In genomic region chrV:9513590-9513989, ce11 we compare ENCODE assay signal across 6 worm cellular contexts.
TF ChIP-seq lines count a peak whose summit lies in the region.

Gene eif-2Bdelta, plus strand, starts transcription at chrV:9513824.

TF ChIP-seq in whole organism, L1 larva, 84 proteins besides CTCF, POLR2A, EP300 and RAD21 (continues in another document):
- TF ChIP-seq unc-62 (GFP tag; optimal IDR thresholded peaks at IDR 0.05; lab: Kevin White, UChicago) (no peak), nhr-85 (tag; lab: Kevin White, UChicago) (peak; percentile 80), efl-3 (GFP tag; optimal IDR thresholded peaks at IDR 0.05; lab: Kevin White, UChicago) (no peak), efl-1 (optimal IDR thresholded peaks at IDR 0.05; lab: Kevin White, UChicago) (peak; percentile 51 to 73), efl-1 (GFP tag; optimal IDR thresholded peaks at IDR 0.05 in 1 of 2; lab: Kevin White, UChicago) (peak; percentile 68 to 96), hpl-2 (GFP tag; optimal IDR thresholded peaks at IDR 0.05; lab: Kevin White, UChicago) (no peak), nhr-47 (tag; optimal IDR thresholded peaks at IDR 0.05; lab: Kevin White, UChicago) (peak; percentile 79), sup-37 (GFP tag; optimal IDR thresholded peaks at IDR 0.05; lab: Kevin White, UChicago) (no peak), dsc-1 (tag; optimal IDR thresholded peaks at IDR 0.05; lab: Kevin White, UChicago) (peak; percentile 78), ets-5 (GFP tag; IDR thresholded peaks at IDR 0.05; lab: Robert Waterston, UW) (no peak), lin-35 (GFP tag; optimal IDR thresholded peaks at IDR 0.05; lab: Kevin White, UChicago) (peak; percentile 49 to 76), swsn-7 (tag; optimal IDR thresholded peaks at IDR 0.05; lab: Kevin White, UChicago) (peak; percentile 76), C04F5.9 (tag; optimal IDR thresholded peaks at IDR 0.05; lab: Kevin White, UChicago) (peak; percentile 15), alr-1 (tag; optimal IDR thresholded peaks at IDR 0.05; lab: Kevin White, UChicago; ENCODE audit: borderline replicate concordance) (no peak), vab-15 (tag; optimal IDR thresholded peaks at IDR 0.05; lab: Kevin White, UChicago) (no peak)

TF ChIP-seq in whole organism, L2 larva, 48 proteins besides CTCF, POLR2A, EP300 and RAD21:
- TF ChIP-seq gmeb-1 (tag; optimal IDR thresholded peaks at IDR 0.05; lab: Kevin White, UChicago), result peak; percentile 73
- peak; percentile 39 for TF ChIP-seq nhr-25 (tag; optimal IDR thresholded peaks at IDR 0.05; lab: Kevin White, UChicago)
- no peak for TF ChIP-seq ztf-11 (tag; optimal IDR thresholded peaks at IDR 0.05; lab: Kevin White, UChicago)
- peak; percentile 38 for TF ChIP-seq F13H6.1 (tag; optimal IDR thresholded peaks at IDR 0.05; lab: Kevin White, UChicago)
- TF ChIP-seq C34F6.9 (tag; optimal IDR thresholded peaks at IDR 0.05; lab: Kevin White, UChicago), result peak; percentile 82
- no peak for TF ChIP-seq ztf-4 (tag; optimal IDR thresholded peaks at IDR 0.05; lab: Kevin White, UChicago)
- TF ChIP-seq elt-3 (tag; optimal IDR thresholded peaks at IDR 0.05; lab: Kevin White, UChicago), result no peak
- peak; percentile 10 for TF ChIP-seq crh-2 (tag; optimal IDR thresholded peaks at IDR 0.05; lab: Kevin White, UChicago)
- peak; percentile 51 for TF ChIP-seq snpc-4 (tag; optimal IDR thresholded peaks at IDR 0.05; lab: Kevin White, UChicago)
- TF ChIP-seq lsy-2 (tag; optimal IDR thresholded peaks at IDR 0.05; lab: Kevin White, UChicago), result peak; percentile 68 to 80
- TF ChIP-seq sma-9 (GFP tag; optimal IDR thresholded peaks at IDR 0.05; lab: Kevin White, UChicago), result peak; percentile 74
- no peak for TF ChIP-seq sma-9 (tag; optimal IDR thresholded peaks at IDR 0.05; lab: Kevin White, UChicago)
- no peak for TF ChIP-seq nhr-23 (tag; optimal IDR thresholded peaks at IDR 0.05; lab: Kevin White, UChicago)
- peak; percentile 58 for TF ChIP-seq mab-5 (tag; optimal IDR thresholded peaks at IDR 0.05; lab: Kevin White, UChicago)
- TF ChIP-seq sma-3 (GFP tag; optimal IDR thresholded peaks at IDR 0.05; lab: Kevin White, UChicago), result peak; percentile 46

TF ChIP-seq in whole organism, L3 larva, 47 proteins besides CTCF, POLR2A, EP300 and RAD21:
- TF ChIP-seq pha-4 (tag; optimal IDR thresholded peaks at IDR 0.05; lab: Kevin White, UChicago) (peak; percentile 73), hmg-11 (tag; optimal IDR thresholded peaks at IDR 0.05; lab: Kevin White, UChicago) (peak; percentile 28), lsy-12 (tag; optimal IDR thresholded peaks at IDR 0.05; lab: Kevin White, UChicago) (no peak), fkh-10 (GFP tag; optimal IDR thresholded peaks at IDR 0.05; lab: Kevin White, UChicago) (peak; percentile 23), lin-15B (tag; optimal IDR thresholded peaks at IDR 0.05; lab: Kevin White, UChicago) (peak; percentile 30), nhr-23 (tag; optimal IDR thresholded peaks at IDR 0.05; lab: Kevin White, UChicago) (peak; percentile 20), aly-2 (tag; optimal IDR thresholded peaks at IDR 0.05; lab: Kevin White, UChicago) (no peak), nfya-1 (tag; optimal IDR thresholded peaks at IDR 0.05; lab: Kevin White, UChicago; ENCODE audit: insufficient read depth) (peak; percentile 45), R02D3.7 (tag; optimal IDR thresholded peaks at IDR 0.05; lab: Kevin White, UChicago) (no peak), elt-2 (tag; optimal IDR thresholded peaks at IDR 0.05; lab: Kevin White, UChicago) (peak; percentile 7), jun-1 (tag; optimal IDR thresholded peaks at IDR 0.05; lab: Kevin White, UChicago) (peak; percentile 14), snpc-4 (tag; optimal IDR thresholded peaks at IDR 0.05; lab: Kevin White, UChicago) (peak; percentile 46)

TF ChIP-seq in whole organism, L4 larva, 104 proteins besides CTCF, POLR2A, EP300 and RAD21 (continues in another document):
- TF ChIP-seq zip-2 (tag; optimal IDR thresholded peaks at IDR 0.05; lab: Kevin White, UChicago) (no peak), ztf-7 (tag; optimal IDR thresholded peaks at IDR 0.05; lab: Kevin White, UChicago) (peak; percentile 23), rbr-2 (tag; optimal IDR thresholded peaks at IDR 0.05; lab: Kevin White, UChicago) (peak; percentile 45), nhr-102 (tag; optimal IDR thresholded peaks at IDR 0.05; lab: Kevin White, UChicago) (peak; percentile 49), dpl-1 (GFP tag; optimal IDR thresholded peaks at IDR 0.05; lab: Kevin White, UChicago) (peak; percentile 69), mes-2 (tag; optimal IDR thresholded peaks at IDR 0.05; lab: Kevin White, UChicago; ENCODE audit: poor library complexity, severe bottlenecking) (peak; percentile 60), attf-4 (tag; optimal IDR thresholded peaks at IDR 0.05; lab: Kevin White, UChicago) (no peak), skn-1 (tag; optimal IDR thresholded peaks at IDR 0.05; lab: Kevin White, UChicago) (no peak), dve-1 (tag; optimal IDR thresholded peaks at IDR 0.05; lab: Kevin White, UChicago; ENCODE audit: insufficient read depth) (peak; percentile 47), pqm-1 (tag; optimal IDR thresholded peaks at IDR 0.05; lab: Kevin White, UChicago) (no peak), arid-1 (GFP tag; conservative IDR thresholded peaks at IDR 0.05; lab: Robert Waterston, UW) (0 out of 2 replicates have a peak, but pooled peaks have one; percentile 10), lsy-2 (tag; optimal IDR thresholded peaks at IDR 0.05; lab: Kevin White, UChicago) (peak in 1 of 2 experiments; percentile 66), mep-1 (tag; optimal IDR thresholded peaks at IDR 0.05; lab: Kevin White, UChicago) (peak; percentile 36), duxl-1 (tag; optimal IDR thresholded peaks at IDR 0.05; lab: Kevin White, UChicago; ENCODE audit: poor library complexity) (peak; percentile 7), dmd-6 (GFP tag; IDR thresholded peaks at IDR 0.05; lab: Robert Waterston, UW) (peak; percentile 38; the same call in 1 of the 2 replicates), hlh-30 (tag; optimal IDR thresholded peaks at IDR 0.05; lab: Kevin White, UChicago; ENCODE audit: insufficient read depth) (peak; percentile 10)

TF ChIP-seq in whole organism, mixed stage, embryonic, 35 proteins besides CTCF, POLR2A, EP300 and RAD21:
- TF ChIP-seq mep-1 (tag; optimal IDR thresholded peaks at IDR 0.05; lab: Kevin White, UChicago) (peak; percentile 48), nhr-2 (tag; optimal IDR thresholded peaks at IDR 0.05; lab: Kevin White, UChicago) (no peak)

TF ChIP-seq in whole organism, young adult, 124 proteins besides CTCF, POLR2A, EP300 and RAD21:
- TF ChIP-seq lin-54 (GFP tag; optimal IDR thresholded peaks at IDR 0.05; lab: Kevin White, UChicago) (peak; percentile 59), dpl-1 (GFP tag; optimal IDR thresholded peaks at IDR 0.05; lab: Kevin White, UChicago) (no peak), zfh-2 (GFP tag; conservative IDR thresholded peaks at IDR 0.05; lab: Robert Waterston, UW) (no peak), cebp-2 (GFP tag; IDR thresholded peaks at IDR 0.05; lab: Robert Waterston, UW) (no peak), dox-1 (GFP tag; IDR thresholded peaks at IDR 0.05; lab: Robert Waterston, UW) (peak; percentile 49; the same call in 1 of the 2 replicates), pbrm-1 (GFP tag; IDR thresholded peaks at IDR 0.05; lab: Robert Waterston, UW) (0 out of 2 replicates have a peak, but pooled peaks have one; percentile 28), mel-28 (tag; optimal IDR thresholded peaks at IDR 0.05; lab: Kevin White, UChicago; ENCODE audit: borderline replicate concordance) (no peak), ztf-18 (tag; optimal IDR thresholded peaks at IDR 0.05; lab: Kevin White, UChicago) (peak; percentile 93), K12H6.12 (tag; optimal IDR thresholded peaks at IDR 0.05; lab: Kevin White, UChicago) (no peak), ama-1 (optimal IDR thresholded peaks at IDR 0.05; lab: Kevin White, UChicago) (no peak), ama-1 (GFP tag; optimal IDR thresholded peaks at IDR 0.05; lab: Kevin White, UChicago) (no peak), F55B11.4 (tag; optimal IDR thresholded peaks at IDR 0.05; lab: Kevin White, UChicago; ENCODE audit: borderline replicate concordance, insufficient read depth) (no peak), madf-6 (GFP tag; IDR thresholded peaks at IDR 0.05; lab: Robert Waterston, UW) (peak; percentile 48; the same call in 1 of the 2 replicates), lin-35 (GFP tag; optimal IDR thresholded peaks at IDR 0.05; lab: Kevin White, UChicago) (peak in 1 of 3 experiments; percentile 70), F52B5.7 (tag; optimal IDR thresholded peaks at IDR 0.05; lab: Kevin White, UChicago) (no peak), C17E4.6 (GFP tag; IDR thresholded peaks at IDR 0.05; lab: Robert Waterston, UW) (no peak), K11D2.4 (GFP tag; IDR thresholded peaks at IDR 0.05; lab: Robert Waterston, UW) (no peak), F57C9.4 (tag; optimal IDR thresholded peaks at IDR 0.05; lab: Kevin White, UChicago) (no peak), lin-40 (tag; optimal IDR thresholded peaks at IDR 0.05; lab: Kevin White, UChicago) (peak; percentile 62), T26A5.8 (tag; optimal IDR thresholded peaks at IDR 0.05; lab: Kevin White, UChicago) (no peak), cebp-1 (GFP tag; IDR thresholded peaks at IDR 0.05; lab: Robert Waterston, UW) (no peak), cebp-1 (tag; optimal IDR thresholded peaks at IDR 0.05; lab: Kevin White, UChicago) (peak; percentile 53), snpc-4 (GFP tag; optimal IDR thresholded peaks at IDR 0.05; lab: Kevin White, UChicago) (peak; percentile 15), snpc-4 (tag; optimal IDR thresholded peaks at IDR 0.05; lab: Kevin White, UChicago) (peak in 3 of 4 experiments; percentile 42 to 49 (median 48)), hmg-1.2 (GFP tag; IDR thresholded peaks at IDR 0.05; lab: Robert Waterston, UW) (0 out of 2 replicates have a peak, but pooled peaks have one; percentile 23), efl-1 (GFP tag; optimal IDR thresholded peaks at IDR 0.05; lab: Kevin White, UChicago) (peak; percentile 24), ZK185.1 (tag; optimal IDR thresholded peaks at IDR 0.05; lab: Kevin White, UChicago; ENCODE audit: poor library complexity, severe bottlenecking) (peak; percentile 39), mcd-1 (GFP tag; IDR thresholded peaks at IDR 0.05; lab: Robert Waterston, UW) (peak; percentile 60), lsl-1 (GFP tag; optimal IDR thresholded peaks at IDR 0.05; lab: Kevin White, UChicago) (peak; percentile 21), let-607 (tag; optimal IDR thresholded peaks at IDR 0.05; lab: Kevin White, UChicago) (peak in 1 of 2 experiments; percentile 23), egl-18 (GFP tag; IDR thresholded peaks at IDR 0.05; lab: Robert Waterston, UW) (no peak)
